Fruit fly (Drosophila melanogaster) S2 (cell line): ENCODE data around the gene Mst36Fb.

Source experiments
- CG8478 ChIP-seq: fragments of >200 bp; optimal IDR thresholded peaks from 2 replicates; lab custom pipeline; 2018
- CTCF ChIP-seq, 2 experiments: fragments of >200 bp; optimal IDR thresholded peaks; 2 replicates each; lab custom pipeline; 2018

- no peak for TF ChIP-seq CG8478 (lab: Kevin White, UChicago)
- TF ChIP-seq CTCF (optimal IDR thresholded peaks at IDR 0.05; lab: Kevin White, UChicago), result no peak
Observed at dm6 chr2L:18698559-18699130, 23.8 kb upstream of the Mst36Fb start, which contains the start of gene CG10341.
